Fruit fly (Drosophila melanogaster) whole organism, wandering third instar larva: ENCODE data around the gene ato.

Source experiments
- CG9705 ChIP-seq: fragments of 200-800 bp; sonication (Bioruptor generic); optimal IDR thresholded peaks from 2 replicates; lab custom pipeline; 2018; ENCODE audit warnings: missing biosample characterization, mild to moderate bottlenecking, missing genetic modification characterization
- GATAd ChIP-seq: sonication (Bioruptor generic); optimal IDR thresholded peaks from 2 replicates; lab custom pipeline; 2016; ENCODE audit warnings: missing biosample characterization, missing genetic modification characterization
- Myc ChIP-seq: fragments of >200 bp; optimal IDR thresholded peaks from 2 replicates; lab custom pipeline; 2017
- fru ChIP-seq: fragments of 200-800 bp; sonication (Bioruptor generic); optimal IDR thresholded peaks from 3 replicates; lab custom pipeline; 2016; ENCODE audit warnings: missing biosample characterization, mild to moderate bottlenecking, missing genetic modification characterization
- jim ChIP-seq: fragments of 175-275, 200-325 bp; sonication (Bioruptor generic); optimal IDR thresholded peaks from 2 replicates; lab custom pipeline; 2016; ENCODE audit warnings: missing biosample characterization, mild to moderate bottlenecking, missing genetic modification characterization
- tai ChIP-seq: sonication (Bioruptor generic); optimal IDR thresholded peaks from 2 replicates; lab custom pipeline; 2016; ENCODE audit warnings: missing biosample characterization, missing genetic modification characterization

Gene ato

DNA sequence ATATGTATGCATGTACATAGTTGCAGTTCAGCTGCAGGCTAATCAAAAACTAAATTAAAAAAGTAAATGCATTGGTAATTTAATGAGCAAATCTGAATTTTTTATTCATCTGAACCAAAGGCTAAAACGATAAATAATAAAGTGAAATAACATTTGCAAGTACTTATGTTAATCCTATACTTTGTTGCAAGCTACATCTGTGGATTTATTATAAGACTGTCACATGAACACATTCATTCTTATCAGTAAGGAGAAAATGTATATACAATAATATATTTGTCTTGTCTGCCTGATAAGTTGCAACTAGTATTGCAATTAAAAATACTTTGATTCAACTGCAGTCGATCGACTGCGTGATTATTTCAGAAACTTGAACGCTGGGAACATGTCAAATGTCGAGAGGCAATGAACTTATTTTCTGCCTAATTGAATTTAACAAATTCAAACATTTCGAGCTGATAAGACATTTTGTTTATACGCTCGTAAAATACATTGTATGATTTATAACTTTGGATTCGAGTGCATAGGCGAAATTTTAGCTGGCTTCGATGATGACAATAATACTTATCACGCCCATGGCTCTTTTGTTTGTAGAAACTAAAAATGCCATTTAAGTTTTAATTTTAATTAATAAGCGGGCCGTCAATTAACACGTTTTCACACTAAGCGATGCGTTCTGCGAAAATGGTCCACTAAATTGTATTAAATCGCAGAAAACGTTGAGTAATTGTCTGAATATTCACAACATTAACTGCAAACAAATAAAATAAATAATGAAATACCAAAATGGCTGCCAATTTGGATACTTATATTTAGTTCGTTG is 50.3 kb downstream of the ato start:
- TF ChIP-seq Myc (lab: Kevin White, UChicago) (no peak), tai (GFP tag; lab: Kevin White, UChicago) (no peak), fru (no peak), CG9705 (no peak), jim (GFP tag; lab: Kevin White, UChicago) (no peak), GATAd (no peak)
